Worm (Caenorhabditis elegans) whole organism, mixed stage, embryonic: ENCODE measurements around the gene madf-5.

ENCODE experiments used
- M03D4.4 ChIP-seq: sonication (generic microtip); optimal IDR thresholded peaks from 2 replicates; lab custom pipeline; 2017; ENCODE audit warnings: mild to moderate bottlenecking, missing genetic modification characterization, missing compliant biosample characterization
- bed-3 ChIP-seq: fragments of 200-800 bp; sonication (Bioruptor generic); optimal IDR thresholded peaks from 3 replicates; lab custom pipeline; 2018; ENCODE audit warnings: mild to moderate bottlenecking, missing genetic modification characterization, moderate library complexity, missing compliant biosample characterization
- blmp-1 ChIP-seq: fragments of 150-350 bp; optimal IDR thresholded peaks from 2 replicates; lab custom pipeline; 2014; ENCODE audit warnings: missing biosample characterization, missing genetic modification characterization
- ceh-39 ChIP-seq: fragments of 150-350 bp; optimal IDR thresholded peaks from 2 replicates; lab custom pipeline; 2014; ENCODE audit warnings: missing biosample characterization, missing genetic modification characterization
- ces-1 ChIP-seq: fragments of 150-350 bp; optimal IDR thresholded peaks from 2 replicates; lab custom pipeline; 2014; ENCODE audit warnings: missing biosample characterization, missing genetic modification reagents, missing genetic modification characterization
- cnd-1 ChIP-seq: fragments of 200-800 bp; sonication (Bioruptor generic); optimal IDR thresholded peaks from 2 replicates; lab custom pipeline; 2018; ENCODE audit warnings: mild to moderate bottlenecking, missing genetic modification characterization, missing compliant biosample characterization
- elt-1 ChIP-seq: sonication (generic microtip); optimal IDR thresholded peaks from 2 replicates; lab custom pipeline; 2017; ENCODE audit warnings: missing genetic modification characterization, mild to moderate bottlenecking, missing compliant biosample characterization, antibody characterized with exemption, moderate library complexity, borderline replicate concordance; ENCODE audit not compliant: insufficient read depth
- elt-3 ChIP-seq: fragments of 150-350 bp; optimal IDR thresholded peaks from 2 replicates; lab custom pipeline; 2014; ENCODE audit warnings: missing biosample characterization, missing genetic modification characterization
- flh-1 ChIP-seq: fragments of 200-800 bp; sonication (Bioruptor generic); optimal IDR thresholded peaks from 2 replicates; lab custom pipeline; 2018; ENCODE audit warnings: mild to moderate bottlenecking, missing genetic modification characterization, moderate library complexity, missing compliant biosample characterization
- ham-2 ChIP-seq: fragments of 200-800 bp; sonication (Bioruptor generic); optimal IDR thresholded peaks from 2 replicates; lab custom pipeline; 2018; ENCODE audit warnings: mild to moderate bottlenecking, missing genetic modification characterization, missing compliant biosample characterization
- hlh-1 ChIP-seq: fragments of 150-350 bp; optimal IDR thresholded peaks from 2 replicates; lab custom pipeline; 2014; ENCODE audit warnings: missing biosample characterization, missing genetic modification reagents, missing genetic modification characterization
- lin-13 ChIP-seq: fragments of 150-350 bp; optimal IDR thresholded peaks from 2 replicates; lab custom pipeline; 2014; ENCODE audit warnings: missing biosample characterization, missing genetic modification characterization
- lin-32 ChIP-seq: fragments of 200-800 bp; sonication (Bioruptor generic); optimal IDR thresholded peaks from 2 replicates; lab custom pipeline; 2018; ENCODE audit warnings: mild to moderate bottlenecking, missing genetic modification characterization, missing compliant biosample characterization
- mab-5 ChIP-seq: fragments of 150-350 bp; optimal IDR thresholded peaks from 2 replicates; lab custom pipeline; 2014; ENCODE audit warnings: missing biosample characterization, missing genetic modification characterization
- mep-1 ChIP-seq: fragments of 150-350 bp; optimal IDR thresholded peaks from 2 replicates; lab custom pipeline; 2017; ENCODE audit warnings: missing biosample characterization, missing genetic modification reagents, missing genetic modification characterization, inconsistent platforms
- mls-2 ChIP-seq: sonication (generic microtip); optimal IDR thresholded peaks from 2 replicates; lab custom pipeline; 2016; ENCODE audit warnings: mild to moderate bottlenecking, missing genetic modification characterization, moderate library complexity, missing compliant biosample characterization
- nhr-12 ChIP-seq: fragments of 150-350 bp; optimal IDR thresholded peaks from 2 replicates; lab custom pipeline; 2014; ENCODE audit warnings: missing biosample characterization, missing genetic modification characterization
- nhr-2 ChIP-seq: fragments of 150-350 bp; optimal IDR thresholded peaks from 2 replicates; lab custom pipeline; 2014; ENCODE audit warnings: missing biosample characterization, missing genetic modification characterization
- nhr-237 ChIP-seq: fragments of 150-350 bp; optimal IDR thresholded peaks from 2 replicates; lab custom pipeline; 2014; ENCODE audit warnings: missing biosample characterization, missing genetic modification characterization
- nhr-28 ChIP-seq: fragments of 150-350 bp; optimal IDR thresholded peaks from 2 replicates; lab custom pipeline; 2014; ENCODE audit warnings: missing biosample characterization, missing genetic modification characterization
- pha-4 ChIP-seq: fragments of 150-350 bp; optimal IDR thresholded peaks from 2 replicates; lab custom pipeline; 2018; ENCODE audit warnings: missing biosample characterization, missing genetic modification reagents, missing genetic modification characterization
- sem-2 ChIP-seq: fragments of 200-800 bp; sonication (Bioruptor generic); optimal IDR thresholded peaks from 2 replicates; lab custom pipeline; 2018; ENCODE audit warnings: mild to moderate bottlenecking, missing genetic modification characterization, missing compliant biosample characterization
- snpc-4 ChIP-seq: fragments of 150-350 bp; optimal IDR thresholded peaks from 2 replicates; lab custom pipeline; 2014; ENCODE audit warnings: missing biosample characterization, missing genetic modification characterization
- sptf-1 ChIP-seq: sonication (generic microtip); optimal IDR thresholded peaks from 2 replicates; lab custom pipeline; 2017; ENCODE audit warnings: mild to moderate bottlenecking, missing genetic modification characterization, moderate library complexity, missing compliant biosample characterization
- tbx-8 ChIP-seq: fragments of 200-800 bp; sonication (Bioruptor generic); optimal IDR thresholded peaks from 2 replicates; lab custom pipeline; 2018; ENCODE audit warnings: mild to moderate bottlenecking, missing genetic modification characterization, moderate library complexity, missing compliant biosample characterization
- unc-120 ChIP-seq: sonication (generic microtip); optimal IDR thresholded peaks from 2 replicates; lab custom pipeline; 2017; ENCODE audit warnings: missing genetic modification characterization, missing compliant biosample characterization; ENCODE audit not compliant: poor library complexity, severe bottlenecking
- unc-62 ChIP-seq: fragments of 150-350 bp; optimal IDR thresholded peaks from 2 replicates; lab custom pipeline; 2014; ENCODE audit warnings: missing biosample characterization, missing genetic modification reagents, missing genetic modification characterization
- zip-8 ChIP-seq: fragments of 150-350 bp; optimal IDR thresholded peaks from 2 replicates; lab custom pipeline; 2014; ENCODE audit warnings: missing biosample characterization, missing genetic modification characterization
- ztf-11 ChIP-seq: fragments of 150-350 bp; optimal IDR thresholded peaks from 2 replicates; lab custom pipeline; 2014; ENCODE audit warnings: missing biosample characterization, missing genetic modification characterization

madf-5 gene

ce11 chrII:14576429-14576828, 3.0 kb downstream of the madf-5 start, which contains the start of gene C01G12.13:
Gene C01G12.13, plus strand, starts transcription at chrII:14576729.
- no peak for TF ChIP-seq ham-2 (GFP tag; lab: Kevin White, UChicago)
- TF ChIP-seq lin-13 = no peak
- no peak for TF ChIP-seq snpc-4 (tag; lab: Kevin White, UChicago)
- TF ChIP-seq bed-3 (GFP tag; lab: Kevin White, UChicago) = no peak
- no peak for TF ChIP-seq zip-8 (tag; lab: Kevin White, UChicago)
- TF ChIP-seq flh-1 (GFP tag; lab: Kevin White, UChicago) = no peak
- TF ChIP-seq elt-3 (tag; lab: Kevin White, UChicago) = no peak
- no peak for TF ChIP-seq cnd-1 (tag; lab: Kevin White, UChicago)
- no peak for TF ChIP-seq blmp-1 (tag; lab: Kevin White, UChicago)
- TF ChIP-seq hlh-1 (tag; lab: Kevin White, UChicago) = no peak
- no peak for TF ChIP-seq lin-32 (GFP tag; lab: Kevin White, UChicago)
- no peak for TF ChIP-seq ceh-39 (tag; lab: Kevin White, UChicago)
- TF ChIP-seq nhr-28 (tag; lab: Kevin White, UChicago) = no peak
- no peak for TF ChIP-seq sem-2 (GFP tag; lab: Kevin White, UChicago)
- TF ChIP-seq sptf-1 (tag; lab: Kevin White, UChicago) = no peak
- no peak for TF ChIP-seq ztf-11 (tag; lab: Kevin White, UChicago)
- TF ChIP-seq unc-120 (tag; lab: Kevin White, UChicago) = no peak
- TF ChIP-seq tbx-8 = no peak

- TF ChIP-seq bed-3 (GFP tag; lab: Kevin White, UChicago) (no peak), lin-13 (no peak), mep-1 (tag; lab: Kevin White, UChicago) (no peak), ces-1 (GFP tag; lab: Kevin White, UChicago) (no peak), sem-2 (GFP tag; lab: Kevin White, UChicago) (no peak), flh-1 (GFP tag; lab: Kevin White, UChicago) (no peak), snpc-4 (tag; lab: Kevin White, UChicago) (no peak), mls-2 (tag; lab: Kevin White, UChicago) (no peak), mab-5 (tag; lab: Kevin White, UChicago) (no peak), nhr-2 (tag; lab: Kevin White, UChicago) (no peak), M03D4.4 (tag; lab: Kevin White, UChicago) (no peak), nhr-12 (tag; lab: Kevin White, UChicago) (no peak)
- TF ChIP-seq, all 35 proteins: peak for 0
These were observed 4.6 kb downstream of the madf-5 start, which contains the start of gene nspb-7 for ce11 chrII:14578013-14578412. Gene nspb-7, plus strand, starts transcription at chrII:14578313.

ce11 chrII:14578716-14579115, 5.3 kb downstream of the madf-5 start, which contains the start of gene C01G12.9:
Gene C01G12.9, plus strand, starts transcription at chrII:14579016.
- no peak for TF ChIP-seq lin-13
- no peak for TF ChIP-seq elt-1 (tag; lab: Kevin White, UChicago)

ce11 chrII:14580549-14580948, 7.1 kb downstream of the madf-5 start, which contains the start of the genes nspb-8 and nspb-9:
Gene nspb-8, minus strand, starts transcription at chrII:14580649.
Gene nspb-9, plus strand, starts transcription at chrII:14580859.
- TF ChIP-seq ham-2 (GFP tag; lab: Kevin White, UChicago) = no peak
- TF ChIP-seq zip-8 (tag; lab: Kevin White, UChicago) = no peak
- TF ChIP-seq sptf-1 (tag; lab: Kevin White, UChicago) = no peak
- TF ChIP-seq, all 35 proteins: peak for 0

DNA sequence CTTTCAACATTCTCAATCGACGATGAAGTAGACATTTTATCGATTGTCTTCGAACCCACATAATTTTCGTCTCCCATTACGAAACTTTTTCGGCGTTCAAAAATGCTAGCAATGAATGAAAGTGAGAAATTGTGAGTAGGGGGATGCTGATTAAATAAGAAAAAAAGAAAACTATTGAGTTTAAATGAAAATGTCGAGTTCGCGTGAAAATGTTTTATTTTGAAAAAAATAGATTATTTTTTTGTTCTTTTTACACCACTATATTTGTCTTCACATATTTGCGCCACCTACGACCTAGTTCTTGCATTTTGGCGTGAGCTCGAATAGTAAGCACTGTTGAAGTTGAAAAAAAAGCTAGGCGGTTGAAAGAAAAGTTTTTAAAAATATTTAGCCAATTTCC, 8.8 kb downstream of the madf-5 start, which contains the start of gene C01G12.3:
Gene C01G12.3 (minus strand): TSS at position 101 of the 400 bp plus-strand sequence.
- TF ChIP-seq pha-4 = no peak
- TF ChIP-seq lin-13 = no peak

DNA sequence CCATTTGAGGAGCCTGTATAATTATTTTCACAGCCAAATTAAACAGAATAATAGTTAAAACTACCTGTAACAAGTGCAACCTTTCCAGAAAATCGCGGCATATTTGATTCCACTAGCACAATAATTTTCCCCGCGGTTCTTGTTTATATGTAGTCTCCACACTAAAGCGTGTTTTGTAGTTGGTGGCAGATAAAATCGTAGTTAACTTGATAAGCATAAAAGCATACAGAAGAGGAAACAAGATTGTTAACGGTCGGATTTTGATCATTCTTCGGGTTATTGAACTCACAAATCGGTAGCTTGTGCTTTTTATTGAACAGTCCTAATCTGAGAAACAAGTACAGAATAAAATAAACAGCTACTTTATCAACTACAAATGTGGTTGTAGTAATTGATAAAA, 14.0 kb downstream of the madf-5 start, which contains the start of gene C01G12.5:
Gene C01G12.5 (minus strand): TSS at position 101 of the 400 bp plus-strand sequence.
- TF ChIP-seq snpc-4 (tag; lab: Kevin White, UChicago) (no peak), unc-62 (GFP tag; lab: Kevin White, UChicago) (no peak), ces-1 (GFP tag; lab: Kevin White, UChicago) (no peak), flh-1 (GFP tag; lab: Kevin White, UChicago) (no peak), sem-2 (GFP tag; lab: Kevin White, UChicago) (no peak), mls-2 (tag; lab: Kevin White, UChicago) (no peak), hlh-1 (tag; lab: Kevin White, UChicago) (no peak), mep-1 (tag; lab: Kevin White, UChicago) (no peak), nhr-28 (tag; lab: Kevin White, UChicago) (no peak), mab-5 (tag; lab: Kevin White, UChicago) (no peak), bed-3 (GFP tag; lab: Kevin White, UChicago) (no peak), zip-8 (tag; lab: Kevin White, UChicago) (no peak), elt-3 (tag; lab: Kevin White, UChicago) (no peak), elt-1 (tag; lab: Kevin White, UChicago) (no peak), nhr-237 (tag; lab: Kevin White, UChicago) (no peak)
